Worm (Caenorhabditis elegans) whole organism, L4/young adult: ENCODE data around the gene F02E11.7.
"Not testable (repeated sequence)": the region's sequence is repeated elsewhere in the genome, so short reads cannot be mapped to it uniquely, and the experiment has no call there.

Experiments used
- W03F9.2 ChIP-seq: fragments of 150-350 bp; optimal IDR thresholded peaks from 2 replicates; lab custom pipeline; 2014; ENCODE audit warnings: missing biosample characterization, missing genetic modification characterization
- dao-5 ChIP-seq: sonication (generic microtip); optimal IDR thresholded peaks from 2 replicates; lab custom pipeline; 2016; ENCODE audit warnings: missing genotype, missing genetic modification characterization, moderate library complexity, missing compliant biosample characterization
- him-1 ChIP-seq: sonication (generic microtip); optimal IDR thresholded peaks from 2 replicates; lab custom pipeline; 2016; ENCODE audit warnings: missing genotype, missing genetic modification reagents, missing genetic modification characterization, missing compliant biosample characterization

The F02E11.7 gene

ce11 chrII:3282353-3282752, 14.9 kb downstream of the F02E11.7 start, which contains the start of gene nep-13:
nep-13 (plus strand) TSS chrII:3282653.
- TF ChIP-seq dao-5 (no peak), him-1 (tag; lab: Kevin White, UChicago) (no peak), W03F9.2 (tag; lab: Kevin White, UChicago) (no peak)

DNA sequence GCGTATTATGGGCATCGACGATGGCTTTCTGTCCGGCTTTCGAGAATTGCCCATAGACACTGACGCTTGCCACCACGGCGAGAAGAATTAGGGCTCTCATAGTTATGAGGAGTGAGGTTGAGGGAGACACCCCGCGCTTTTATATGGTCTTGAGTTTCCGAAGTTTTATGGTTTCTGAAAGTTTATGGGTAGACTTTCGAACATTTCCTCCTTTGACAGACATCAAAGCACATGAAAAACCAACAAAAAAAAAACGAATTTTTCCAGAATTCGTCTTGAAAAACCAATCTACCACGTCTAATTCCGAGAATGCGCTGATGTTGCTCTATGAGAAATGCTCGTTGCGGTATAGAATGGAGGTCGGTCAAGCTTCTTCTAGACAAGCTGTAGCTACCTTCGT, 17.1 kb downstream of the F02E11.7 start, which contains the start of gene scl-15:
TSS of gene scl-15 (minus strand) at position 101 of the 400 bp plus-strand sequence.
- TF ChIP-seq him-1 (tag; lab: Kevin White, UChicago) = no peak
- no peak for TF ChIP-seq W03F9.2 (tag; lab: Kevin White, UChicago)
- TF ChIP-seq dao-5 = no peak

DNA sequence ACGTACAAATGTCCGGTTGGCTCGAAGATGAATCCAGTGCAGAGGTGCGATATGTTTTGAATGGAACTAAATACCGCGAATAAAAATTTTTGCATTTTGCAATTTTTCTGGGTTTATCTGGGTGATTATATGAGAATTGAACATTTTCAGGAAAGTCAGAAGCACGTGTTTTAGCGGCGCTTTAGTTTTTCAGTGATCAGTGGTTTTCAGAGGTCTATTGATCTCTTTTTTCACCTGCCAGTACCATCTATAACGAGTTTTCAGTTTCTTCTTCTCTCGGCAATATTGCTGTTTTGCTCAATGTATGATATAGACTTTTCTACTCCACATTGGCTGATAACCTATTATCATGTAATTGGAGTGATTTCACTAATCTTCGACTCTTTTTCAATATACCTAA, 19.6 kb downstream of the F02E11.7 start, which contains the start of gene sri-63:
TSS of gene sri-63 (plus strand) at position 301 of the 400 bp plus-strand sequence.
- no peak for TF ChIP-seq him-1 (tag; lab: Kevin White, UChicago)
- TF ChIP-seq W03F9.2 (tag; lab: Kevin White, UChicago) = no peak
- TF ChIP-seq dao-5 = no peak

- not testable (repeated sequence) for TF ChIP-seq dao-5; W03F9.2 (tag; lab: Kevin White, UChicago); him-1 (tag; lab: Kevin White, UChicago)
Measured at ce11 chrII:3290544-3290943, 23.1 kb downstream of the F02E11.7 start, which contains the start of gene F39E9.14. F39E9.14 (minus strand) TSS chrII:3290644.

ce11 chrII:3295193-3295592, 27.7 kb downstream of the F02E11.7 start, which contains the start of gene btb-17:
btb-17 (plus strand) TSS chrII:3295405.
- no peak for TF ChIP-seq him-1 (tag; lab: Kevin White, UChicago)
- no peak for TF ChIP-seq W03F9.2 (tag; lab: Kevin White, UChicago)
- TF ChIP-seq dao-5 = no peak

- TF ChIP-seq W03F9.2 (tag; lab: Kevin White, UChicago) = no peak
- TF ChIP-seq dao-5 = no peak
- no peak for TF ChIP-seq him-1 (tag; lab: Kevin White, UChicago)
Measured at ce11 chrII:3296644-3297043, 29.2 kb downstream of the F02E11.7 start, which contains the start of gene btb-16. btb-16 (plus strand) TSS chrII:3296883.

DNA sequence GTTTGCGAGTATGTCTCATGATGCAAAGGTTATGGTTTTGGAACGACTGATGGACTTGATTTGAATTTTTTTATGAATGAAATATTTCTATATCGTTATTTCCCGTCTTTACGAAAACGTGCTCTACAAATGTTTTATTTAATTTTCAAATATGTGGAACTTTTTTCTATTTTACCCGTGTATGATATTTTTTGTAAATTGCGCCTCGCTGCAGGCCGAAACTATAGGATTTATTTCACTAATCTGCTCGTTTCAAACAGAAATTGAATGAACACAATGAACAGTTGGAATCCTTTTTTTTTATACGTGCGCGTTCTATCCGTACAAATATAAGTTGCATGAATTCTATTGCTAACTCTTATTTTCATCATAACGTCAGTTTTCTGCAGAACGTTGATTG, 30.4 kb downstream of the F02E11.7 start, which contains the start of gene btb-18:
TSS of gene btb-18 (plus strand) at position 301 of the 400 bp plus-strand sequence.
- no peak for TF ChIP-seq dao-5
- TF ChIP-seq W03F9.2 (tag; lab: Kevin White, UChicago) = no peak

ce11 chrII:3299457-3299856, 32.0 kb downstream of the F02E11.7 start, which contains the start of gene btb-22:
btb-22 (plus strand) TSS chrII:3299757.
- TF ChIP-seq dao-5 = no peak
- no peak for TF ChIP-seq him-1 (tag; lab: Kevin White, UChicago)
- no peak for TF ChIP-seq W03F9.2 (tag; lab: Kevin White, UChicago)

DNA sequence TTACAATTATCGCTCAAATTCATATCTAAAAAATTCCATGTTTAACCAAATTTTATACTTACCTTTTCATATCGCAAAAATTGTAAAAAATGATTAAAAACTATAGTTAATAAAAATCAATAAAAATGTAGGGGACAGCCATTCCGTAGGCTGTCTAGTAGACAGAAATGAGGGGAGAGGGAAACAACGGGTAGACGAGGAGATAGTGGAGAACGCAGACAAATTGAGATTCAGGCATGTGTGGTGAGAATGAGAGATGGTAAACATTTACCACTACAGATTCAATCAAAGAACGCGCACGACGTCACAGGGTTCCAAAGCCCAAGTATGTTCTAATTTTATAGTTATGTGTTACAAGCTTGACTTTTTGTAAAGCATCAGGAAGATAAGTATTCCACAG, 36.1 kb downstream of the F02E11.7 start:
- TF ChIP-seq dao-5 = no peak

ce11 chrII:3310957-3311657, 43.6 kb downstream of the F02E11.7 start:
- TF ChIP-seq dao-5 = no peak
- no peak for TF ChIP-seq W03F9.2 (tag; lab: Kevin White, UChicago)
- TF ChIP-seq him-1 (tag; lab: Kevin White, UChicago) = no peak

DNA sequence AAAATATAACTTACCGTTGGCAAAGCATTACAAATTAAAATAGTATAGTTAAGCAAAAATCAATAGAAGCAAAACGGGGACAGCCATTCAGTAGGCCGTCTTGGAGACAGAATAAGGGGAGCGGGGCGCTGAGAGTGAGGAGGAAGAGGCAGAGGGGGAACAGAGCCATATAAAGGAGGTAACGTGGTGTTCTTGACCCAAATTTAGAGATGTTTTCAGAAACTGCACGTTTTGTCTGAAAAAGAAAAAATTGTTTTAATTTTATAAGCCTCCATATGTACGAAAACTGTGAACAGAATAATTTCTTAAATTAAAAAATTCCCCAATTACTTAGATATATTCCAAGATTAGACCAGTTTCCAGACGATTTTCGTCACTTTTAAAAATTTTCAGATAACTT, 46.0 kb downstream of the F02E11.7 start, which contains the start of gene F39E9.6:
TSS of gene F39E9.6 (minus strand) at position 101 of the 400 bp plus-strand sequence.
- TF ChIP-seq dao-5 = no peak
- TF ChIP-seq him-1 (tag; lab: Kevin White, UChicago) = no peak

ce11 chrII:3318839-3319238, 51.4 kb downstream of the F02E11.7 start:
- TF ChIP-seq dao-5 (no peak), W03F9.2 (tag; lab: Kevin White, UChicago) (no peak), him-1 (tag; lab: Kevin White, UChicago) (no peak)
